Fruit fly (Drosophila melanogaster) whole organism, wandering third instar larva: ENCODE measurements around the gene otu.

Experiments used
- Abd-B ChIP-seq: fragments of >200 bp; optimal IDR thresholded peaks from 2 replicates; lab custom pipeline; 2017; ENCODE audit warnings: missing biosample characterization, missing genetic modification characterization
- CG9705 ChIP-seq: fragments of 200-800 bp; sonication (Bioruptor generic); optimal IDR thresholded peaks from 2 replicates; lab custom pipeline; 2018; ENCODE audit warnings: missing biosample characterization, mild to moderate bottlenecking, missing genetic modification characterization
- CrebA ChIP-seq: fragments of 200-800 bp; sonication (Bioruptor generic); optimal IDR thresholded peaks from 2 replicates; lab custom pipeline; 2016; ENCODE audit warnings: missing biosample characterization, mild to moderate bottlenecking, missing genetic modification characterization, borderline replicate concordance
- Dif ChIP-seq: fragments of 200-275, 200-300 bp; sonication (Bioruptor generic); optimal IDR thresholded peaks from 2 replicates; lab custom pipeline; 2018; ENCODE audit warnings: missing biosample characterization, missing genetic modification characterization; ENCODE audit not compliant: partially characterized antibody
- GATAd ChIP-seq: sonication (Bioruptor generic); optimal IDR thresholded peaks from 2 replicates; lab custom pipeline; 2016; ENCODE audit warnings: missing biosample characterization, missing genetic modification characterization
- Hnf4 ChIP-seq: fragments of 200-800 bp; sonication (Bioruptor generic); optimal IDR thresholded peaks from 2 replicates; lab custom pipeline; 2016; ENCODE audit warnings: missing biosample characterization, mild to moderate bottlenecking, missing genetic modification characterization
- Hr78 ChIP-seq: fragments of >200 bp; optimal IDR thresholded peaks from 2 replicates; lab custom pipeline; 2017; ENCODE audit warnings: missing biosample characterization, missing genetic modification characterization
- Jra ChIP-seq: sonication (Bioruptor generic); optimal IDR thresholded peaks from 2 replicates; lab custom pipeline; 2016; ENCODE audit warnings: missing biosample characterization, missing genetic modification characterization
- Mio ChIP-seq: sonication (Bioruptor generic); optimal IDR thresholded peaks from 2 replicates; lab custom pipeline; 2016; ENCODE audit warnings: missing biosample characterization, missing genetic modification characterization
- Myc ChIP-seq: fragments of >200 bp; optimal IDR thresholded peaks from 2 replicates; lab custom pipeline; 2017
- N ChIP-seq: fragments of >200 bp; optimal IDR thresholded peaks from 2 replicates; lab custom pipeline; 2018; ENCODE audit warnings: missing biosample characterization, missing external identifiers, missing genetic modification characterization
- OdsH ChIP-seq: fragments of 200-800 bp; sonication (Bioruptor generic); optimal IDR thresholded peaks from 2 replicates; lab custom pipeline; 2016; ENCODE audit warnings: missing biosample characterization, mild to moderate bottlenecking, missing genetic modification characterization
- Rel ChIP-seq, 2 experiments: fragments of 200-800 bp; sonication (Bioruptor generic) in 1 of 2; optimal IDR thresholded peaks; 2 replicates in 1 of 2; 3 replicates in 1 of 2; lab custom pipeline; 2016 to 2019; ENCODE audit warnings: mild to moderate bottlenecking in 2 of 2, missing biosample characterization in 2 of 2, missing genetic modification characterization in 2 of 2, moderate library complexity in 1 of 2
- Vsx2 ChIP-seq: fragments of 200-300, 225-300 bp; sonication (Bioruptor generic); optimal IDR thresholded peaks from 2 replicates; lab custom pipeline; 2018; ENCODE audit warnings: missing biosample characterization, missing genetic modification characterization; ENCODE audit not compliant: partially characterized antibody
- brk ChIP-seq: fragments of 200-800 bp; sonication (Bioruptor generic); optimal IDR thresholded peaks from 2 replicates; lab custom pipeline; 2016; ENCODE audit warnings: missing biosample characterization, mild to moderate bottlenecking, missing genetic modification characterization
- dl ChIP-seq, 2 experiments: fragments of 175-275, 200-275 bp in 1 of 2; fragments of 200-275 bp in 1 of 2; sonication (Bioruptor generic); optimal IDR thresholded peaks; lab custom pipeline; 2018; ENCODE audit warnings: mild to moderate bottlenecking in 2 of 2, missing biosample characterization in 2 of 2, missing genetic modification characterization in 2 of 2, moderate library complexity in 2 of 2; ENCODE audit not compliant: partially characterized antibody in 2 of 2, insufficient read depth in 1 of 2
- dsf ChIP-seq: sonication (Bioruptor generic); optimal IDR thresholded peaks from 2 replicates; lab custom pipeline; 2016; ENCODE audit warnings: missing biosample characterization, missing genetic modification characterization, borderline replicate concordance
- ey ChIP-seq: fragments of 200-800 bp; sonication (Bioruptor generic); optimal IDR thresholded peaks from 2 replicates; lab custom pipeline; 2016; ENCODE audit warnings: missing biosample characterization, missing genetic modification characterization
- foxo ChIP-seq, 2 experiments: fragments of 200-800 bp; sonication (Bioruptor generic); optimal IDR thresholded peaks; 2 replicates in 1 of 2; 3 replicates in 1 of 2; lab custom pipeline; 2016 to 2017; ENCODE audit warnings: missing biosample characterization in 2 of 2, missing genetic modification characterization in 2 of 2
- fru ChIP-seq: fragments of 200-800 bp; sonication (Bioruptor generic); optimal IDR thresholded peaks from 3 replicates; lab custom pipeline; 2016; ENCODE audit warnings: missing biosample characterization, mild to moderate bottlenecking, missing genetic modification characterization
- h ChIP-seq: fragments of 200-800 bp; sonication (Bioruptor generic); optimal IDR thresholded peaks from 3 replicates; lab custom pipeline; 2016; ENCODE audit warnings: missing biosample characterization, mild to moderate bottlenecking, missing genetic modification characterization
- jim ChIP-seq: fragments of 175-275, 200-325 bp; sonication (Bioruptor generic); optimal IDR thresholded peaks from 2 replicates; lab custom pipeline; 2016; ENCODE audit warnings: missing biosample characterization, mild to moderate bottlenecking, missing genetic modification characterization
- lola ChIP-seq: fragments of >200 bp; optimal IDR thresholded peaks from 2 replicates; lab custom pipeline; 2017; ENCODE audit warnings: missing biosample characterization, missing genetic modification characterization
- psq ChIP-seq: fragments of 200-800 bp; sonication (Bioruptor generic); optimal IDR thresholded peaks from 3 replicates; lab custom pipeline; 2017; ENCODE audit warnings: missing biosample characterization, mild to moderate bottlenecking, missing genetic modification characterization, moderate library complexity
- rgr ChIP-seq: fragments of 200-800 bp; sonication (Bioruptor generic); optimal IDR thresholded peaks from 3 replicates; lab custom pipeline; 2016; ENCODE audit warnings: missing biosample characterization, mild to moderate bottlenecking, missing genetic modification characterization
- sage ChIP-seq: fragments of 200-800 bp; sonication (Bioruptor generic); optimal IDR thresholded peaks from 2 replicates; lab custom pipeline; 2016; ENCODE audit warnings: missing biosample characterization, mild to moderate bottlenecking, missing genetic modification characterization
- sv ChIP-seq: fragments of 200-800 bp; sonication (Bioruptor generic); optimal IDR thresholded peaks from 3 replicates; lab custom pipeline; 2016; ENCODE audit warnings: missing biosample characterization, missing genetic modification characterization
- tai ChIP-seq: sonication (Bioruptor generic); optimal IDR thresholded peaks from 2 replicates; lab custom pipeline; 2016; ENCODE audit warnings: missing biosample characterization, missing genetic modification characterization
- woc ChIP-seq: sonication (Bioruptor generic); optimal IDR thresholded peaks from 2 replicates; lab custom pipeline; 2016; ENCODE audit warnings: missing biosample characterization, mild to moderate bottlenecking, missing genetic modification characterization

The otu gene

DNA sequence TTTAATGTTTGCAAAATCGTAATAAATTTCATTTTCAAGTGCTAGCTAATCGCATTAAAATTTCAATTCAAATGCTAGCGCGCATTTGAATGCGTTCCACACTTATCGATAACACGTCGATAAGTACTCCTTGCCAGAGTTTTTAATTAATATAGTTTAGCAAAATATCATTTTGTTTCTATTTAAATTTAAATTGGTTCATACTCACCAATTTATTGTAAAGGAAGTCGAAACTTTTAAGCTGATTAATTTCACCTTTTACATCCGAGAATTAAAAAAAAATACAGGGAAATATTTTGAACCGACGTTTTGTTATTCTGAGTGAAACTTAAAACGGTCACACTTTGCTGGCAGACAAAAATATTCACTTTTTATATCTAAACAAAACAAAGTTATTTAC lies 28.2 kb downstream of the otu start, which contains the start of gene Es2:
TSS of gene Es2 (plus strand) at position 333 of the 400 bp plus-strand sequence.
- TF ChIP-seq sage (GFP tag; lab: Kevin White, UChicago) (peak; percentile 13), Myc (lab: Kevin White, UChicago) (peak; percentile 63), lola (GFP tag; lab: Kevin White, UChicago) (no peak), N (GFP tag; lab: Kevin White, UChicago) (no peak), sv (no peak)

DNA sequence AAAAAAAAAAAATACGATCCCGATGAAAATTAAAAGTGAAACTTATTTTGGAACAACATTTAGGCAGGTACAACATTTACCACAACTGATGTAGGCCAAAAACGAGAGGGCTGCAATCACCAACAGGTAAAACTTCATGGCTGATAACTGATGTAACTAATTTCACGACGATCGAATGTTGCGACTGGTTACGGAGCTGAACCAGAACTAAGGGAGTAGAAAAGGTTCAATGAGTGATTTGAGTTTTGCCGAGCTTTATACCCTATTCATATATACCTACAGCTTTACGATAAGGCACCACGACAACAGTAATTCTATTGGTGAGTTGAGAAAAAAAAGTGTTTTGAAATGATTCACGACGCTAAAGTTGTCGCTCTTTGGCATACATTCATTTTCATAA lies 28.6 kb downstream of the otu start, which contains the start of gene CG15347:
TSS of gene CG15347 (minus strand) at position 213 of the 400 bp plus-strand sequence.
- TF ChIP-seq OdsH (GFP tag; lab: Kevin White, UChicago), result no peak
- no peak for TF ChIP-seq Abd-B
- no peak for TF ChIP-seq tai (GFP tag; lab: Kevin White, UChicago)
- no peak for TF ChIP-seq foxo (GFP tag; optimal IDR thresholded peaks at IDR 0.05; lab: Kevin White, UChicago)
- TF ChIP-seq GATAd (GFP tag; lab: Kevin White, UChicago), result no peak
- no peak for TF ChIP-seq Jra (GFP tag; lab: Kevin White, UChicago)
- no peak for TF ChIP-seq jim (GFP tag; lab: Kevin White, UChicago)
- no peak for TF ChIP-seq h (GFP tag; lab: Kevin White, UChicago)
- no peak for TF ChIP-seq dl (GFP tag; optimal IDR thresholded peaks at IDR 0.05; lab: Kevin White, UChicago; ENCODE audit: insufficient read depth in 1 of 2, partially characterized antibody in 2 of 2)
- no peak for TF ChIP-seq CG9705

dm6 chrX:8460232-8460631 lies 29.1 kb downstream of the otu start:
- TF ChIP-seq jim (GFP tag; lab: Kevin White, UChicago), result no peak
- no peak for TF ChIP-seq CrebA
- TF ChIP-seq Dif (GFP tag; lab: Kevin White, UChicago), result no peak
- TF ChIP-seq OdsH (GFP tag; lab: Kevin White, UChicago), result no peak
- TF ChIP-seq dl (GFP tag; optimal IDR thresholded peaks at IDR 0.05; lab: Kevin White, UChicago; ENCODE audit: insufficient read depth in 1 of 2, partially characterized antibody in 2 of 2), result no peak
- TF ChIP-seq foxo (GFP tag; optimal IDR thresholded peaks at IDR 0.05; lab: Kevin White, UChicago), result no peak
- no peak for TF ChIP-seq GATAd (GFP tag; lab: Kevin White, UChicago)
- TF ChIP-seq lola (GFP tag; lab: Kevin White, UChicago), result no peak

- no peak for TF ChIP-seq Hr78
- TF ChIP-seq sage (GFP tag; lab: Kevin White, UChicago), result no peak
- no peak for TF ChIP-seq Myc (lab: Kevin White, UChicago)
- TF ChIP-seq sv, result no peak
- no peak for TF ChIP-seq fru
- no peak for TF ChIP-seq Vsx2 (GFP tag; lab: Kevin White, UChicago)
- TF ChIP-seq ey (GFP tag; lab: Kevin White, UChicago), result no peak
- TF ChIP-seq foxo (GFP tag; optimal IDR thresholded peaks at IDR 0.05; lab: Kevin White, UChicago), result no peak
- no peak for TF ChIP-seq Rel (GFP tag; optimal IDR thresholded peaks at IDR 0.05; lab: Kevin White, UChicago)
- no peak for TF ChIP-seq Rel (tag; optimal IDR thresholded peaks at IDR 0.05; lab: Kevin White, UChicago)
- no peak for TF ChIP-seq dl (GFP tag; optimal IDR thresholded peaks at IDR 0.05; lab: Kevin White, UChicago; ENCODE audit: insufficient read depth in 1 of 2, partially characterized antibody in 2 of 2)
- TF ChIP-seq dsf (GFP tag; lab: Kevin White, UChicago), result no peak
- TF ChIP-seq brk (GFP tag; lab: Kevin White, UChicago), result no peak
- TF ChIP-seq psq (GFP tag; lab: Kevin White, UChicago), result no peak
- TF ChIP-seq jim (GFP tag; lab: Kevin White, UChicago), result no peak
- no peak for TF ChIP-seq lola (GFP tag; lab: Kevin White, UChicago)
- no peak for TF ChIP-seq Dif (GFP tag; lab: Kevin White, UChicago)
- no peak for TF ChIP-seq Mio (GFP tag; lab: Kevin White, UChicago)
- TF ChIP-seq rgr (GFP tag; lab: Kevin White, UChicago), result no peak
- TF ChIP-seq tai (GFP tag; lab: Kevin White, UChicago), result no peak
Observed at dm6 chrX:8459452-8460040, 29.8 kb downstream of the otu start.

DNA sequence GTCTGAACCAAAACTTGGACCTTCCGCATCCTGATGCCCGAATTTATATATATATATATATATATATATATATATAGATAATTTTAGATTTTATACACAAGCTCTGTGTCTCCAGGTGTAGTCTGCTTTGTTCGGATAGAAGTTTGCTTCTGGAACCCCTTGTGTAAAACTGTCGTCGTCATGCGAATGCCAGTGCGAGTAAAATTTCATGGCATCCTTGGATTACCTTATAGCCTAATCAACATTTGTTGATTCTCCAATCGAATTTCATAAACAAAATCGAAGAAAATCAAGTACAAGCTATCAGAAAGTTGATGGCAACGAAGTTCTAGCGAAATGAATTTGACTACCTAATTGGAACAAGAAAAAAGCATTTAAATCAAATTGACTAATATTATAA lies 31.8 kb downstream of the otu start, which contains the start of gene CG32713:
TSS of gene CG32713 (minus strand) at position 101 of the 400 bp plus-strand sequence.
- TF ChIP-seq tai (GFP tag; lab: Kevin White, UChicago) (no peak), Myc (lab: Kevin White, UChicago) (no peak), N (GFP tag; lab: Kevin White, UChicago) (no peak), sage (GFP tag; lab: Kevin White, UChicago) (no peak), Vsx2 (GFP tag; lab: Kevin White, UChicago) (no peak), Mio (GFP tag; lab: Kevin White, UChicago) (no peak), jim (GFP tag; lab: Kevin White, UChicago) (no peak), Hnf4 (GFP tag; lab: Kevin White, UChicago) (no peak), woc (GFP tag; lab: Kevin White, UChicago) (no peak), rgr (GFP tag; lab: Kevin White, UChicago) (no peak), foxo (GFP tag; optimal IDR thresholded peaks at IDR 0.05; lab: Kevin White, UChicago) (no peak)
